Worm (Caenorhabditis elegans) whole organism, L4/young adult: Measurements from ENCODE around the gene F26D11.13.

Experiments
- W03F9.2 ChIP-seq: fragments of 150-350 bp; optimal IDR thresholded peaks from 2 replicates; lab custom pipeline; 2014; ENCODE audit warnings: missing biosample characterization, missing genetic modification characterization
- dao-5 ChIP-seq: sonication (generic microtip); optimal IDR thresholded peaks from 2 replicates; lab custom pipeline; 2016; ENCODE audit warnings: missing genotype, missing genetic modification characterization, moderate library complexity, missing compliant biosample characterization
- him-1 ChIP-seq: sonication (generic microtip); optimal IDR thresholded peaks from 2 replicates; lab custom pipeline; 2016; ENCODE audit warnings: missing genotype, missing genetic modification reagents, missing genetic modification characterization, missing compliant biosample characterization

- TF ChIP-seq him-1 (tag; lab: Kevin White, UChicago), result no peak
- TF ChIP-seq W03F9.2 (tag; lab: Kevin White, UChicago), result no peak
- TF ChIP-seq dao-5 (tag; lab: Kevin White, UChicago), result no peak
Measured at ce11 chrV:7956218-7956617, 1.8 kb upstream of the F26D11.13 start, which contains the start of gene pals-34.
